Worm (Caenorhabditis elegans) whole organism, L1 larva: ENCODE measurements around the gene D1086.8.
"Not testable (repeated sequence)": the region's sequence is repeated elsewhere in the genome, so short reads cannot be mapped to it uniquely, and the experiment has no call there.

Experiments used
- ceh-82 ChIP-seq, 3 experiments: fragments of 150-350 bp in 1 of 3; sonication (generic microtip) in 2 of 3; optimal IDR thresholded peaks; 2 replicates each; lab custom pipeline; 2014 to 2017; ENCODE audit warnings: missing biosample characterization in 3 of 3, missing genetic modification characterization in 3 of 3
- nhr-11 ChIP-seq: fragments of 150-350 bp; optimal IDR thresholded peaks from 2 replicates; lab custom pipeline; 2014; ENCODE audit warnings: missing biosample characterization, missing genetic modification characterization
- nhr-28 ChIP-seq: fragments of 150-350 bp; optimal IDR thresholded peaks from 2 replicates; lab custom pipeline; 2014; ENCODE audit warnings: missing biosample characterization, missing genetic modification characterization
- nhr-90 ChIP-seq: sonication (generic microtip); optimal IDR thresholded peaks from 2 replicates; lab custom pipeline; 2016; ENCODE audit warnings: mild to moderate bottlenecking, missing genetic modification characterization, missing compliant biosample characterization; ENCODE audit not compliant: poor library complexity
- skn-1 ChIP-seq: fragments of 150-350 bp; optimal IDR thresholded peaks from 2 replicates; lab custom pipeline; 2014; ENCODE audit warnings: missing biosample characterization, missing genetic modification characterization
- snpc-4 ChIP-seq: fragments of 150-350 bp; optimal IDR thresholded peaks from 2 replicates; lab custom pipeline; 2014; ENCODE audit warnings: missing biosample characterization, missing genetic modification characterization
- unc-62 ChIP-seq: fragments of 150-350 bp; optimal IDR thresholded peaks from 2 replicates; lab custom pipeline; 2014; ENCODE audit warnings: missing biosample characterization, missing genetic modification reagents, missing genetic modification characterization

DNA sequence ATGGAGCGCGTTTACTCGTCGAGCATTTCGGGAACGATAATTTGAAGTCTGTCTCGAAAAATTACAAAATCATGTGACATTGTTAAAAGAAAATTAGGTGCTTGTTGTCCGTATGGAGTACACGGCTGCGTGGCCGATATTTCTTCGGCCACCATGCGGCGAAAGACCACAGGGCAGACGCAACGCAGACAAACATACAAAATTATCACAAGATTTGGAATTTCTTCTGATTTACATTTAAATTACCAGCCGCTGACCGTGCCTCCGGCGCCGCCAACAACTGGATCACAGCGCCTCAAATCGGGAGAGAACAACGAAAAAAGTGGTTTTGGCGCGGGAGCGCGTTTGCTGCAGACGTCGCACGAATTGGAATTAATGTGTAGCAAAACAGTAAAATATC, 38.8 kb upstream of the D1086.8 start:
- TF ChIP-seq ceh-82 (tag; optimal IDR thresholded peaks at IDR 0.05; lab: Kevin White, UChicago) (peak; percentile 90 to 92 (median 91)), nhr-11 (tag; lab: Kevin White, UChicago) (peak; percentile 80), skn-1 (tag; lab: Kevin White, UChicago) (peak; percentile 62), nhr-90 (tag; lab: Kevin White, UChicago) (peak; percentile 100), snpc-4 (peak; percentile 85)
- TF ChIP-seq nhr-28 (tag; lab: Kevin White, UChicago); unc-62 (GFP tag; lab: Kevin White, UChicago): not testable (repeated sequence)
